Fruit fly (Drosophila melanogaster): ENCODE measurements around the gene kst.
A peak's percentile ranks its signal among the peaks of the same experiment; 100 is the strongest.

The kst gene

DNA sequence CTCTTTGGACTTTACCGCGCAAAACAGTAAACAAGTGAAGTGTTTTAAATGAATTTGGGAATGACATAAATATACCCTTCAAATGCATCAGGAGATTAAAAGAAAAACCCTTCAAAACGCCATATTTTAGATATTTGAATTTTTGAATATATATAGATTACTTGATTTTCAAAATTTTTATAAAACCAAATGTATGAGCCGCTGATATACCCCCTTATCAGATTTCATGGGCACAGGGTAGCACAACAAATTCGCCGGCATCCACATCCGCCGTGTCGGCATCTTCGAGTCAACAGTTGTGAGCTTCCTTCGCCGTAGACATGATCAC lies 41.3 kb downstream of the kst start, which contains the start of gene Ids (continued):
- TF ChIP-seq CG8944 (GFP tag; optimal IDR thresholded peaks at IDR 0.05) (no peak), CG15479 (GFP tag; optimal IDR thresholded peaks at IDR 0.05) (no peak), CG1647 (GFP tag; optimal IDR thresholded peaks at IDR 0.05) (peak; percentile 10), lov (optimal IDR thresholded peaks at IDR 0.05) (no peak), lov (GFP tag; IDR thresholded peaks at IDR 0.05) (peak; percentile 72; the same call in 1 of the 3 replicates), Lpt (GFP tag; optimal IDR thresholded peaks at IDR 0.05) (no peak), CG1602 (GFP tag; optimal IDR thresholded peaks at IDR 0.05) (peak; percentile 47), gcm2 (GFP tag; optimal IDR thresholded peaks at IDR 0.05) (peak; percentile 14), Antp (GFP tag; optimal IDR thresholded peaks at IDR 0.05) (no peak), Vsx1 (GFP tag; optimal IDR thresholded peaks at IDR 0.05) (no peak), da (GFP tag; optimal IDR thresholded peaks at IDR 0.05) (no peak), CG7963 (GFP tag; IDR thresholded peaks at IDR 0.05; ENCODE audit: partially characterized antibody) (no peak), CHES-1-like (GFP tag; optimal IDR thresholded peaks at IDR 0.05) (no peak), B-H1 (GFP tag; IDR thresholded peaks at IDR 0.05) (peak; percentile 70), Fer3 (tag; optimal IDR thresholded peaks at IDR 0.05) (peak; percentile 68), CG15269 (tag; optimal IDR thresholded peaks at IDR 0.05) (no peak), kah (GFP tag; optimal IDR thresholded peaks at IDR 0.05) (no peak), Mad (GFP tag; optimal IDR thresholded peaks at IDR 0.05) (peak; percentile 47), sim (GFP tag; IDR thresholded peaks at IDR 0.05) (no peak), slou (GFP tag; optimal IDR thresholded peaks at IDR 0.05) (no peak), CG5245 (GFP tag; optimal IDR thresholded peaks at IDR 0.05) (peak; percentile 16), CG18011 (GFP tag; optimal IDR thresholded peaks at IDR 0.05) (no peak), C15 (GFP tag; IDR thresholded peaks at IDR 0.05) (0 out of 3 replicates have a peak, but pooled peaks have one; percentile 35), CG17829 (tag; optimal IDR thresholded peaks at IDR 0.05) (peak; percentile 67), bbx (GFP tag; IDR thresholded peaks at IDR 0.05; ENCODE audit: partially characterized antibody) (no peak), Bdp1 (GFP tag; optimal IDR thresholded peaks at IDR 0.05) (no peak), lmd (GFP tag; IDR thresholded peaks at IDR 0.05) (peak; percentile 78), HLHmδ (GFP tag; optimal IDR thresholded peaks at IDR 0.05) (no peak), CG17385 (GFP tag; optimal IDR thresholded peaks at IDR 0.05) (peak; percentile 72), Med (GFP tag) (peak; percentile 84), Side (GFP tag; optimal IDR thresholded peaks at IDR 0.05) (no peak), CG31441 (GFP tag; IDR thresholded peaks at IDR 0.05) (peak; percentile 81), sna (GFP tag; IDR thresholded peaks at IDR 0.05; ENCODE audit: partially characterized antibody) (no peak), CG7786 (GFP tag; optimal IDR thresholded peaks at IDR 0.05) (no peak), dm (GFP tag; optimal IDR thresholded peaks at IDR 0.05) (no peak), CrebB (tag; optimal IDR thresholded peaks at IDR 0.05) (no peak), Doc2 (GFP tag; IDR thresholded peaks at IDR 0.05) (no peak), D19B (GFP tag; optimal IDR thresholded peaks at IDR 0.05) (peak; percentile 89), CG1024 (GFP tag; IDR thresholded peaks at IDR 0.05) (peak; percentile 64), Drgx (GFP tag; IDR thresholded peaks at IDR 0.05) (peak; percentile 72), kay (GFP tag; optimal IDR thresholded peaks at IDR 0.05) (no peak), cwo (GFP tag; optimal IDR thresholded peaks at IDR 0.05) (peak; percentile 56), dimm (GFP tag; IDR thresholded peaks at IDR 0.05) (no peak), slbo (GFP tag; IDR thresholded peaks at IDR 0.05) (peak; percentile 84), CG12659 (GFP tag; optimal IDR thresholded peaks at IDR 0.05) (peak; percentile 70), CG7987 (GFP tag; optimal IDR thresholded peaks at IDR 0.05) (no peak), esg (GFP tag; conservative IDR thresholded peaks at IDR 0.05) (peak; percentile 73), CG6689 (GFP tag; IDR thresholded peaks at IDR 0.05) (peak; percentile 84), sisA (GFP tag; IDR thresholded peaks at IDR 0.05) (peak; percentile 67), CG18262 (tag; optimal IDR thresholded peaks at IDR 0.05) (peak; percentile 67), Hey (tag; optimal IDR thresholded peaks at IDR 0.05) (no peak), CG2120 (GFP tag; optimal IDR thresholded peaks at IDR 0.05) (peak; percentile 70), CG18619 (GFP tag; optimal IDR thresholded peaks at IDR 0.05) (peak; percentile 59)
